Fruit fly (Drosophila melanogaster): Measurements from ENCODE around the gene CG5292.

CG5292 gene

DNA sequence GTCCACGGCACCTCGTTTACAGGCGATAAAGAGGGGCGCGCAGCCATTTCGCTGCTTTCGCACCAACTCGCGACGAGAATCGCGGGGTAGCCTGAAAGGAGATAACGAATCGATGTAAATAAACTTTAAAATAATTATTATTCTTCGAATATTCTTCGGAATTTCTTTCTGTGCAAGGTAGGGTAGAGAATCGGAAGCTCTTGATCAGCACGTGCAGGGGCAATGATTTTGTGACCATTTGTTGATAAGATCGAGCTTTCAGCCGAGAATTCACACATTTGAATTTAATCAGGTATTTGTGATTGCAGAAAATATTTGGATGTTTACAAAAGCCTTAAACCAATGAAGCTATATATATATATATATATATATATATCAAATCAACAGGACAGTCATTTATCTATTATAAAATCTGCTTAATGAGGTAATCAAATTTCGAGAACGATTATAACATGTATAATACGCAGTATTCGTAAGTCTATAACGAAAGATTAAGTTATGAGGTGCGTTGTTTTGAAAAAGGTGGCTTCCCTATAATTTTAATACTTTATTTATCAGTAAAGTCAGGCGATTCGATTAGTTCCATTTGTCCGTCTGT, 3.9 kb upstream of the CG5292 start:
- TF ChIP-seq svp (GFP tag) (peak; percentile 86), CG11294 (GFP tag; IDR thresholded peaks at IDR 0.05) (no peak), CG16779 (tag; optimal IDR thresholded peaks at IDR 0.05) (no peak), Eip93F (GFP tag; optimal IDR thresholded peaks at IDR 0.05) (no peak), Ets21C (GFP tag; optimal IDR thresholded peaks at IDR 0.05) (no peak), Smox (GFP tag; optimal IDR thresholded peaks at IDR 0.05) (no peak), dac (GFP tag; optimal IDR thresholded peaks at IDR 0.05) (no peak), CG8119 (GFP tag; IDR thresholded peaks at IDR 0.05) (no peak), CG10669 (GFP tag; optimal IDR thresholded peaks at IDR 0.05) (no peak)

DNA sequence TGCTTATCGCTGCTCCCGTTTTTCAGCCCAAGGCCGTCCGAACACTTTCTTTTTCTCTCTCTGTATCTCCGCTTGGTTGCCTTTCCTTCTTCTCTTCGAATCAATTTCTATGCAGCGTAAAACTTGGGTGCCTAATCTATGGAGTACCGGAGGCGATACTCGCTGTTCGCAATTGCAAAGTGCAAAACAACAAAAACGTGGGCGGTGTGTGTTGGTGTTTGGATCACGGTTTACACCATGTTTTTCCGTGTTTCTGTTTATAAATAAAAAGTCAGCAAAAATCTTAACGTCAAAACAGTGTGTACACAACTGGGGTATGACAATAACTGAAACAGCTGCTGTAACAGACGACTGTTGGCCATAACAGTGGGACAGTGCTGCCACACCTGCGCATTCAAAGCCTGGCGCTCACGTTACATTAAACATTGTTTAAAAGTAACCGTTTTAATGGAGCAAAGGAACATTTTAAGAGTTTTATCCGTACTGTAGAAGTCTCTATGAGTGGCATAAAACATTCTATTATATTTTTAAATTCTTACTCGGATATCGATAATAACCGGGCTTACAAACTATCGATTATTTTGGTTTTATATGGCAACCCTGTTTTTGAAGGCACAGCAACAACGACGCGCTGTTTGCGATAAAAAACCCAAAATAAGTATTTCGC, 2.4 kb upstream of the CG5292 start, which contains the start of the genes m-cup and Det:
Gene m-cup, minus strand, starts transcription at position 333 of the 667 bp plus-strand sequence.
Gene Det, plus strand, starts transcription at position 588 of the 667 bp plus-strand sequence.
- TF ChIP-seq Hr39 (GFP tag; optimal IDR thresholded peaks at IDR 0.05), result peak; percentile 27
- TF ChIP-seq CG8119 (GFP tag; IDR thresholded peaks at IDR 0.05), result 0 out of 3 replicates have a peak, but pooled peaks have one; percentile 30
- TF ChIP-seq Blimp-1 (GFP tag; optimal IDR thresholded peaks at IDR 0.05), result no peak
- TF ChIP-seq Eip78C (GFP tag), result peak; percentile 74
- peak; percentile 20 for TF ChIP-seq Sox14 (GFP tag; optimal IDR thresholded peaks at IDR 0.05)
- TF ChIP-seq cyc (GFP tag; optimal IDR thresholded peaks at IDR 0.05), result peak; percentile 21
- peak; percentile 0 for TF ChIP-seq net (GFP tag; optimal IDR thresholded peaks at IDR 0.05)
- TF ChIP-seq CG31627 (GFP tag; optimal IDR thresholded peaks at IDR 0.05), result peak; percentile 15
- 0 out of 3 replicates have a peak, but pooled peaks have one; percentile 13 for TF ChIP-seq CG6163 (GFP tag; IDR thresholded peaks at IDR 0.05)
- TF ChIP-seq Sox102F (GFP tag; optimal IDR thresholded peaks at IDR 0.05), result no peak
- TF ChIP-seq ss (GFP tag; optimal IDR thresholded peaks at IDR 0.05), result no peak
- peak; percentile 29 for TF ChIP-seq CG3919 (GFP tag; optimal IDR thresholded peaks at IDR 0.05)
- peak; percentile 11 for TF ChIP-seq pdm3 (GFP tag; optimal IDR thresholded peaks at IDR 0.05)
- TF ChIP-seq Ets21C (GFP tag; optimal IDR thresholded peaks at IDR 0.05), result peak; percentile 26
- TF ChIP-seq Ets96B (tag; optimal IDR thresholded peaks at IDR 0.05), result no peak
- TF ChIP-seq acj6 (GFP tag; optimal IDR thresholded peaks at IDR 0.05), result no peak
- no peak for TF ChIP-seq CG9139 (GFP tag; optimal IDR thresholded peaks at IDR 0.05)
- peak; percentile 10 for TF ChIP-seq Smox (GFP tag; optimal IDR thresholded peaks at IDR 0.05)

DNA sequence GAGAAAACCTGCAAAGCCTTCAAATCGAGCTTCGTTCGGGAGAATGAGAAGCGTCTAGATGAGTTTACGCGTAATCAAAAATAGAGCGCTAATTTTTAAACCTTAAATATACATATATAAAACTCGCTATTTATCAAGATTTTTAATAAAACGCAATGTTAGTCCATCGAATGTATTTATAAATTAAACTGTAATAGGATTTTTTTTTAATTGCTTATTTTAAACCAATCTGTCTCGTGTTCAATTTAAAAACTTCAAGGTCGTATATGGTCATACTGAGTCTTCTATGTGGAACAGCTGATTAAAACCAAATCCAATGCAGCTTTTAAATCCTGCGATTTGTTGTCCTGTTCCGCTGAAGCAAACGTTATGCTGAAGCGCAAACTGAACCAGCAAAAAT, 1.4 kb upstream of the CG5292 start, which contains the start of gene Smug:
Gene Smug, plus strand, starts transcription at position 301 of the 400 bp plus-strand sequence.
- TF ChIP-seq Gug (GFP tag; IDR thresholded peaks at IDR 0.05), result no peak
- TF ChIP-seq CG7368 (GFP tag; optimal IDR thresholded peaks at IDR 0.05), result no peak
- TF ChIP-seq dac (GFP tag; optimal IDR thresholded peaks at IDR 0.05), result no peak
- TF ChIP-seq CG6163 (GFP tag; IDR thresholded peaks at IDR 0.05), result no peak
- TF ChIP-seq CG31627 (GFP tag; optimal IDR thresholded peaks at IDR 0.05), result no peak
- TF ChIP-seq eg (GFP tag; IDR thresholded peaks at IDR 0.05), result no peak
- no peak for TF ChIP-seq CG10631 (GFP tag; optimal IDR thresholded peaks at IDR 0.05)
- TF ChIP-seq Smox (GFP tag; optimal IDR thresholded peaks at IDR 0.05), result no peak
- TF ChIP-seq CG8632 (GFP tag; optimal IDR thresholded peaks at IDR 0.05), result no peak
- TF ChIP-seq CG4318 (GFP tag; optimal IDR thresholded peaks at IDR 0.05), result no peak
- no peak for TF ChIP-seq cyc (GFP tag; optimal IDR thresholded peaks at IDR 0.05)
- TF ChIP-seq fd59A (GFP tag; optimal IDR thresholded peaks at IDR 0.05), result no peak

DNA sequence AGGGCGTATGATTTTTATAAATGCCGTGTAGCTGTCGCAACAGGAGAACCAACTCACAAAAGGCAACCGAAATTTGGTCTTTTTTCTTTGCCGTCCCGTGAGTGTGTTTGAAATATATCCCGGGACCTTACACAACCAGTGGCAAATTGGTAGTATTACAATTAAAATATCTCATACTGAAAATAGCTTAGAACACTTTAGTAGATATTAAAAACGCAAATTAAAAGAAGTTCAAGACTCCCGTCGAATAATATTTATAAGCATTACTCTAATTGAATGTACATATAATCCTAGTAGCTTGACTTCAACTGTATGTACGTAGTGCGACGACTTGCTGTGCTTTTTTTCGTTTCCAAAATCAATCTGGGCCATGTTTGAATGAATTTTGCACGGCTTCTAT, 26.5 kb downstream of the CG5292 start:
- TF ChIP-seq ss (GFP tag; optimal IDR thresholded peaks at IDR 0.05) (no peak), CG6163 (GFP tag; IDR thresholded peaks at IDR 0.05) (no peak), pdm3 (GFP tag; optimal IDR thresholded peaks at IDR 0.05) (no peak), CG11294 (GFP tag; IDR thresholded peaks at IDR 0.05) (no peak), CG8119 (GFP tag; IDR thresholded peaks at IDR 0.05) (no peak), CG1621 (tag; optimal IDR thresholded peaks at IDR 0.05) (no peak), CG34406 (GFP tag; optimal IDR thresholded peaks at IDR 0.05) (no peak), CG15336 (GFP tag; IDR thresholded peaks at IDR 0.05) (no peak), Ets21C (GFP tag; optimal IDR thresholded peaks at IDR 0.05) (no peak)

Data from whole organism, prepupa.